Worm (Caenorhabditis elegans) whole organism, L4 larva: Measurements from ENCODE around the gene dnj-26.

ENCODE experiments used
- ZK337.2 ChIP-seq: fragments of 200-800 bp; sonication (Bioruptor generic); IDR thresholded peaks from 2 replicates; pipeline ENCODE4 v1.3.6; 2022; ENCODE audit warnings: missing genetic modification reagents, missing genetic modification characterization, missing compliant biosample characterization
- ZK546.5 ChIP-seq, 2 experiments: sonication (generic microtip); optimal IDR thresholded peaks; 2 replicates each; lab custom pipeline; 2017; ENCODE audit warnings: missing biosample characterization in 2 of 2, missing genetic modification characterization in 2 of 2
- aly-2 ChIP-seq: sonication (generic microtip); optimal IDR thresholded peaks from 2 replicates; lab custom pipeline; 2018; ENCODE audit warnings: missing biosample characterization, missing genetic modification characterization
- ama-1 ChIP-seq: fragments of 150-350 bp; optimal IDR thresholded peaks from 2 replicates; lab custom pipeline; 2014; ENCODE audit warnings: inconsistent platforms, mixed read lengths
- dpl-1 ChIP-seq: fragments of 150-350 bp; optimal IDR thresholded peaks from 2 replicates; lab custom pipeline; 2014; ENCODE audit warnings: missing biosample characterization, missing genetic modification reagents, missing genetic modification characterization
- jun-1 ChIP-seq: fragments of 150-350 bp; optimal IDR thresholded peaks from 2 replicates; lab custom pipeline; 2014; ENCODE audit warnings: missing biosample characterization, missing genetic modification reagents, missing genetic modification characterization
- lin-13 ChIP-seq: fragments of 150-350 bp; optimal IDR thresholded peaks from 2 replicates; lab custom pipeline; 2014; ENCODE audit warnings: missing biosample characterization, missing genetic modification reagents, missing genetic modification characterization
- lsy-2 ChIP-seq, 2 experiments: fragments of 150-350 bp in 1 of 2; sonication (generic microtip) in 1 of 2; optimal IDR thresholded peaks; 2 replicates each; lab custom pipeline; 2014 to 2017; ENCODE audit warnings: missing biosample characterization in 2 of 2, missing genetic modification characterization in 2 of 2
- nhr-237 ChIP-seq: sonication (generic microtip); optimal IDR thresholded peaks from 2 replicates; lab custom pipeline; 2017; ENCODE audit warnings: missing biosample characterization, missing genetic modification characterization
- pha-4 ChIP-seq, 2 experiments: fragments of 150-350 bp in 1 of 2; fragments of 200-800 bp in 1 of 2; sonication (Bioruptor generic) in 1 of 2; IDR thresholded peaks in 1 of 2; optimal IDR thresholded peaks in 1 of 2; 2 replicates each; pipeline versions ENCODE4 v1.3.6 to Lab custom; 2014 to 2022; ENCODE audit warnings: missing genetic modification characterization in 2 of 2, missing genetic modification reagents in 2 of 2, missing biosample characterization in 1 of 2, missing compliant biosample characterization in 1 of 2
- pqm-1 ChIP-seq: sonication (generic microtip); optimal IDR thresholded peaks from 2 replicates; lab custom pipeline; 2017; ENCODE audit warnings: missing biosample characterization, missing genetic modification characterization
- snpc-4 ChIP-seq: fragments of 150-350 bp; optimal IDR thresholded peaks from 2 replicates; lab custom pipeline; 2014; ENCODE audit warnings: missing biosample characterization, missing genetic modification characterization

- TF ChIP-seq snpc-4 (no peak), ZK337.2 (GFP tag; lab: Robert Waterston, UW) (no peak), pqm-1 (no peak), lsy-2 (tag; optimal IDR thresholded peaks at IDR 0.05; lab: Kevin White, UChicago) (no peak), dpl-1 (GFP tag; lab: Kevin White, UChicago) (no peak), ama-1 (lab: Kevin White, UChicago) (no peak), aly-2 (tag; lab: Kevin White, UChicago) (no peak), ZK546.5 (tag; optimal IDR thresholded peaks at IDR 0.05; lab: Kevin White, UChicago) (no peak), jun-1 (tag; lab: Kevin White, UChicago) (no peak), pha-4 (GFP tag; IDR thresholded peaks at IDR 0.05; lab: Robert Waterston, UW) (no peak), pha-4 (tag; optimal IDR thresholded peaks at IDR 0.05; lab: Kevin White, UChicago) (no peak), nhr-237 (tag; lab: Kevin White, UChicago) (no peak), lin-13 (GFP tag; lab: Kevin White, UChicago) (no peak)
Observed at ce11 chrIV:12265877-12266276, 13.4 kb upstream of the dnj-26 start.
